Worm (Caenorhabditis elegans) whole organism, young adult: ENCODE results near the gene ptp-5.2.

Experiments
- B0261.1 ChIP-seq: sonication (generic microtip); optimal IDR thresholded peaks from 2 replicates; lab custom pipeline; 2016; ENCODE audit warnings: mild to moderate bottlenecking, missing genetic modification characterization, moderate library complexity, missing compliant biosample characterization
- B0336.3 ChIP-seq: fragments of 200-800 bp; sonication (Bioruptor generic); IDR thresholded peaks from 2 replicates; pipeline ENCODE4 v1.3.6; 2022; ENCODE audit warnings: missing genetic modification characterization, missing compliant biosample characterization
- D2030.7 ChIP-seq: fragments of 200-800 bp; sonication (Bioruptor generic); IDR thresholded peaks from 2 replicates; pipeline ENCODE4 v1.3.6; 2022; ENCODE audit warnings: missing genetic modification reagents, missing genetic modification characterization, missing compliant biosample characterization
- F33H1.4 ChIP-seq: fragments of 200-800 bp; sonication (Bioruptor generic); IDR thresholded peaks from 2 replicates; pipeline ENCODE4 v1.3.6; 2022; ENCODE audit warnings: missing genetic modification reagents, missing genetic modification characterization, missing compliant biosample characterization
- F37B4.10 ChIP-seq: fragments of 200-800 bp; sonication (Bioruptor generic); IDR thresholded peaks from 2 replicates; pipeline ENCODE4 v1.3.6; 2022; ENCODE audit warnings: missing genetic modification characterization, missing compliant biosample characterization
- T07F8.4 ChIP-seq: sonication (generic microtip); optimal IDR thresholded peaks from 2 replicates; lab custom pipeline; 2016; ENCODE audit warnings: mild to moderate bottlenecking, missing genetic modification characterization, moderate library complexity, missing compliant biosample characterization
- Y95B8A.8 ChIP-seq: fragments of 200-800 bp; sonication (Bioruptor generic); IDR thresholded peaks from 2 replicates; pipeline ENCODE4 v1.3.6; 2022; ENCODE audit warnings: missing genetic modification reagents, missing genetic modification characterization, missing compliant biosample characterization
- ZK185.1 ChIP-seq: sonication (generic microtip); optimal IDR thresholded peaks from 2 replicates; lab custom pipeline; 2016; ENCODE audit warnings: mild to moderate bottlenecking, missing genetic modification characterization, missing compliant biosample characterization; ENCODE audit not compliant: poor library complexity, severe bottlenecking
- cebp-1 ChIP-seq, 2 experiments: fragments of 200-800 bp in 1 of 2; sonication (Bioruptor generic) in 1 of 2; sonication (generic microtip) in 1 of 2; IDR thresholded peaks in 1 of 2; optimal IDR thresholded peaks in 1 of 2; 2 replicates each; pipeline versions ENCODE4 v1.3.6 to Lab custom; 2017 to 2022; ENCODE audit warnings: missing compliant biosample characterization in 2 of 2, missing genetic modification characterization in 2 of 2, mild to moderate bottlenecking in 1 of 2, missing genetic modification reagents in 1 of 2, moderate library complexity in 1 of 2
- dox-1 ChIP-seq: fragments of 200-800 bp; sonication (Bioruptor generic); IDR thresholded peaks from 2 replicates; pipeline ENCODE4 v1.3.6; 2022; ENCODE audit warnings: missing genetic modification reagents, missing genetic modification characterization, missing compliant biosample characterization
- dpff-1 ChIP-seq: sonication (generic microtip); optimal IDR thresholded peaks from 2 replicates; lab custom pipeline; 2017; ENCODE audit warnings: mild to moderate bottlenecking, missing genetic modification characterization, missing compliant biosample characterization
- efl-1 ChIP-seq: fragments of 150-350 bp; optimal IDR thresholded peaks from 2 replicates; lab custom pipeline; 2014; ENCODE audit warnings: missing biosample characterization, missing genetic modification reagents, missing genetic modification characterization
- egl-18 ChIP-seq: fragments of 200-800 bp; sonication (Bioruptor generic); IDR thresholded peaks from 2 replicates; pipeline ENCODE4 v1.3.6; 2022; ENCODE audit warnings: missing genetic modification reagents, missing genetic modification characterization, missing compliant biosample characterization
- hlh-12 ChIP-seq: sonication (generic microtip); optimal IDR thresholded peaks from 2 replicates; lab custom pipeline; 2016; ENCODE audit warnings: missing genetic modification characterization, missing compliant biosample characterization
- hmg-1.2 ChIP-seq: fragments of 200-800 bp; sonication (Bioruptor generic); IDR thresholded peaks from 2 replicates; pipeline ENCODE4 v1.3.6; 2022; ENCODE audit warnings: missing genetic modification reagents, missing genetic modification characterization, missing compliant biosample characterization
- lag-1 ChIP-seq: fragments of 200-800 bp; sonication (Bioruptor generic); IDR thresholded peaks from 2 replicates; pipeline ENCODE4 v1.3.6; 2022; ENCODE audit warnings: missing genetic modification reagents, missing genetic modification characterization, missing compliant biosample characterization
- let-607 ChIP-seq, 2 experiments: fragments of 200-800 bp in 1 of 2; sonication (Bioruptor generic) in 1 of 2; sonication (generic microtip) in 1 of 2; optimal IDR thresholded peaks; 2 replicates each; lab custom pipeline; 2016 to 2018; ENCODE audit warnings: mild to moderate bottlenecking in 2 of 2, missing compliant biosample characterization in 2 of 2, missing genetic modification characterization in 2 of 2, moderate library complexity in 2 of 2, missing genotype in 1 of 2
- lin-35 ChIP-seq, 3 experiments: fragments of 150-350 bp in 2 of 3; sonication (generic microtip) in 1 of 3; optimal IDR thresholded peaks; 2 replicates each; lab custom pipeline; 2014 to 2018; ENCODE audit warnings: missing biosample characterization in 3 of 3, missing genetic modification characterization in 3 of 3, missing genetic modification reagents in 3 of 3
- lin-40 ChIP-seq: sonication (generic microtip); optimal IDR thresholded peaks from 2 replicates; lab custom pipeline; 2016; ENCODE audit warnings: missing genetic modification characterization, mild to moderate bottlenecking, missing compliant biosample characterization, missing genotype, missing genetic modification reagents
- lsy-27 ChIP-seq: sonication (generic microtip); optimal IDR thresholded peaks from 2 replicates; lab custom pipeline; 2017; ENCODE audit warnings: missing genetic modification characterization, mild to moderate bottlenecking, missing compliant biosample characterization, antibody characterized with exemption, missing genotype, borderline replicate concordance; ENCODE audit not compliant: insufficient read depth
- madf-10 ChIP-seq: sonication (generic microtip); optimal IDR thresholded peaks from 2 replicates; lab custom pipeline; 2016; ENCODE audit warnings: mild to moderate bottlenecking, missing genetic modification characterization, missing compliant biosample characterization
- madf-6 ChIP-seq: fragments of 200-800 bp; sonication (Bioruptor generic); IDR thresholded peaks from 2 replicates; pipeline ENCODE4 v1.3.6; 2022; ENCODE audit warnings: missing genetic modification reagents, missing genetic modification characterization, missing compliant biosample characterization
- madf-8 ChIP-seq: fragments of 200-800 bp; sonication (Bioruptor generic); conservative IDR thresholded peaks from 2 replicates; pipeline ENCODE4 v1.3.6; 2022; ENCODE audit warnings: missing genetic modification reagents, missing genetic modification characterization, missing compliant biosample characterization
- mes-4 ChIP-seq: sonication (generic microtip); optimal IDR thresholded peaks from 2 replicates; lab custom pipeline; 2016; ENCODE audit warnings: missing genotype, missing genetic modification characterization, missing compliant biosample characterization
- nfya-1 ChIP-seq: sonication (generic microtip); optimal IDR thresholded peaks from 2 replicates; lab custom pipeline; 2017; ENCODE audit warnings: antibody characterized with exemption, missing compliant biosample characterization, missing genetic modification characterization, borderline replicate concordance; ENCODE audit not compliant: insufficient read depth
- nhr-120 ChIP-seq: fragments of 200-800 bp; sonication (Bioruptor generic); IDR thresholded peaks from 2 replicates; pipeline ENCODE4 v1.3.6; 2022; ENCODE audit warnings: missing genetic modification characterization, missing compliant biosample characterization
- nhr-27 ChIP-seq: fragments of 200-800 bp; sonication (Bioruptor generic); optimal IDR thresholded peaks from 2 replicates; lab custom pipeline; 2018; ENCODE audit warnings: mild to moderate bottlenecking, missing genetic modification characterization, moderate library complexity, missing compliant biosample characterization
- nhr-80 ChIP-seq: sonication (generic microtip); optimal IDR thresholded peaks from 2 replicates; lab custom pipeline; 2016; ENCODE audit warnings: missing genetic modification characterization, missing compliant biosample characterization
- nhr-90 ChIP-seq: sonication (generic microtip); optimal IDR thresholded peaks from 2 replicates; lab custom pipeline; 2016; ENCODE audit warnings: missing genotype, mild to moderate bottlenecking, missing genetic modification characterization, missing compliant biosample characterization
- snpc-1.3 ChIP-seq: sonication (generic microtip); optimal IDR thresholded peaks from 2 replicates; lab custom pipeline; 2017; ENCODE audit warnings: missing genetic modification characterization, mild to moderate bottlenecking, missing compliant biosample characterization, antibody characterized with exemption, moderate library complexity, missing genotype, missing genetic modification reagents; ENCODE audit not compliant: insufficient read depth
- snpc-3.4 ChIP-seq: sonication (generic microtip); optimal IDR thresholded peaks from 2 replicates; lab custom pipeline; 2017; ENCODE audit warnings: missing genetic modification characterization, mild to moderate bottlenecking, missing compliant biosample characterization, antibody characterized with exemption, moderate library complexity, missing genotype, missing genetic modification reagents
- snpc-4 ChIP-seq, 5 experiments: fragments of 150-350 bp in 1 of 5; sonication (generic microtip) in 4 of 5; optimal IDR thresholded peaks; 2 replicates each; lab custom pipeline; 2014 to 2018; ENCODE audit warnings: missing genetic modification characterization in 5 of 5, missing biosample characterization in 3 of 5, antibody characterized with exemption in 2 of 5, mild to moderate bottlenecking in 2 of 5, missing compliant biosample characterization in 2 of 5, missing genotype in 2 of 5, moderate library complexity in 2 of 5, missing genetic modification reagents in 1 of 5
- tbp1 ChIP-seq: fragments of 200-800 bp; sonication (Bioruptor generic); optimal IDR thresholded peaks from 2 replicates; lab custom pipeline; 2018; ENCODE audit warnings: mild to moderate bottlenecking, missing genetic modification characterization, missing compliant biosample characterization
- tbx-9 ChIP-seq: sonication (generic microtip); optimal IDR thresholded peaks from 2 replicates; lab custom pipeline; 2016; ENCODE audit warnings: borderline replicate concordance, missing genetic modification characterization, inconsistent platforms, missing compliant biosample characterization
- tlf-1 ChIP-seq: fragments of 200-800 bp; sonication (Bioruptor generic); optimal IDR thresholded peaks from 2 replicates; lab custom pipeline; 2018; ENCODE audit warnings: mild to moderate bottlenecking, missing genetic modification characterization, missing compliant biosample characterization
- zim-3 ChIP-seq: sonication (generic microtip); optimal IDR thresholded peaks from 2 replicates; lab custom pipeline; 2017; ENCODE audit warnings: mild to moderate bottlenecking, missing genetic modification characterization, moderate library complexity, missing compliant biosample characterization

The ptp-5.2 gene

DNA sequence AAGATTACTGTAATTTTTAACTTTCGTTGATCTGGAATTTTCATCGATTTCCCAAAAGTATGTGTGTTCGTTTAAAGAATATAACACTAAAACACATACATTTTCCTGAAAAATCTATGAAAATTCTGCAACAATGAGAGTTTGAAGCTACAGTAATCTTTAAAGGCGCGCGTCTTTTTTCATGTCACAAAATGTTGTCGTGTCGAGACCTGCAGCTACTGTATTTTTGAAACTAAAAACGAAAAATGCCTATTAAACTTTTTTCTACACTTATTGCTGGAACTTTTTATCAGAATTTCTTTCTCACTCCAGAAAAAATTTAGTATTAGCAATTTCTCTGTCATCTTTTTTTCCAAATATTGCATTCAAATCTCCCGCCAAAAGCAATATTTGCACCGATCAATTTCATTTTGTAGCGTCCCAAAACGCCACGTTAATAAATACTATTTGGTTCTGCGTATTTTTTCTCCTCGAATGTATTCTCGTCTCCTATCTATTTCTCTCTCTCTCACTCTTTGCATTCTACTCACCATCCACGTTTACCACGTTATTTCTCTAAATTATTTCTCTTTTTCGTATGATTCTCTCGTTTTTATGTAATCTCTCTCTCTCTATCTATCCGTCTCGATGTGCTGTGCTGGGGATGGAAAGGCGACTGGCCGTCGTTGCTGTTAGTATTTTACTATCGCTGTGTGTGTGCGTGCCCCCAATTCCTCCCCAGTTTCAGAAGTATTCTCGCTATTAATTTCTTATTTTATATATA, 25.8 kb upstream of the ptp-5.2 start, which contains the start of gene melo-1 (continued):
- TF ChIP-seq dpff-1 (tag; lab: Kevin White, UChicago) (no peak), T07F8.4 (tag; lab: Kevin White, UChicago) (no peak), lin-40 (tag; lab: Kevin White, UChicago) (peak; percentile 7), nfya-1 (tag; lab: Kevin White, UChicago) (no peak), B0261.1 (tag; lab: Kevin White, UChicago) (no peak), nhr-120 (GFP tag; lab: Robert Waterston, UW) (no peak), tbp1 (no peak), nhr-90 (tag; lab: Kevin White, UChicago) (no peak), nhr-80 (tag; lab: Kevin White, UChicago) (peak; percentile 29), snpc-3.4 (tag; lab: Kevin White, UChicago) (no peak), cebp-1 (GFP tag; IDR thresholded peaks at IDR 0.05; lab: Robert Waterston, UW) (no peak), cebp-1 (tag; optimal IDR thresholded peaks at IDR 0.05; lab: Kevin White, UChicago) (peak; percentile 64), lsy-27 (tag; lab: Kevin White, UChicago) (no peak), nhr-27 (tag; lab: Kevin White, UChicago) (no peak), lag-1 (GFP tag; lab: Robert Waterston, UW) (no peak), snpc-4 (GFP tag; optimal IDR thresholded peaks at IDR 0.05; lab: Kevin White, UChicago) (no peak), snpc-4 (tag; optimal IDR thresholded peaks at IDR 0.05; lab: Kevin White, UChicago) (peak; percentile 8 to 67 (median 40)), madf-6 (GFP tag; lab: Robert Waterston, UW) (no peak), tbx-9 (no peak), snpc-1.3 (tag; lab: Kevin White, UChicago) (no peak), Y95B8A.8 (no peak), zim-3 (tag; lab: Kevin White, UChicago) (no peak), madf-8 (no peak), dox-1 (peak; percentile 39; the same call in 1 of the 2 replicates)

DNA sequence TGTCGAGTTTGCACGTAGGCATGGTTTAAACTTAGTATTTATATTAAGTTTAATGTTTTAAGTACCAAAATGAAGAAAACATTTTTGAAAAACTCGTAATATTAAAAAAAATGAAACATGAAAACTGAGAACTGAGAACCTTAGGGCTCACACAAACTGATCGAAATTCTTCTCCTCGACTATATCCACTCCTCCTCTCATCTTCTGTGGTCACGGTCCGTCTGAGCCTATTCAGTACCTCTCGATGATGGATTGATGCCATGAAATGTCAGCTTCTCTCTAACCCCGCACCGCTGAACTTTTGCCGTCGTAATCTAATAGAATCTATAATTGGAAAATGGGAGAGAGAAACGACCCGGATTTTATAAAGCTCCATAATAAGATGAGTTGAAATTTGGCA, 23.7 kb upstream of the ptp-5.2 start, which contains the start of gene nlp-56:
nlp-56 (minus strand) TSS at position 257 of the 400 bp plus-strand sequence.
- TF ChIP-seq tlf-1 (GFP tag; lab: Kevin White, UChicago), result no peak
- TF ChIP-seq ZK185.1 (tag; lab: Kevin White, UChicago), result no peak
- TF ChIP-seq hlh-12 (tag; lab: Kevin White, UChicago), result no peak
- no peak for TF ChIP-seq F37B4.10 (GFP tag; lab: Robert Waterston, UW)
- TF ChIP-seq hmg-1.2 (GFP tag; lab: Robert Waterston, UW), result no peak
- TF ChIP-seq efl-1 (GFP tag; lab: Kevin White, UChicago), result no peak
- TF ChIP-seq D2030.7 (GFP tag; lab: Robert Waterston, UW), result no peak
- TF ChIP-seq madf-6 (GFP tag; lab: Robert Waterston, UW), result no peak
- no peak for TF ChIP-seq let-607 (tag; optimal IDR thresholded peaks at IDR 0.05; lab: Kevin White, UChicago)
- TF ChIP-seq T07F8.4 (tag; lab: Kevin White, UChicago), result no peak
- no peak for TF ChIP-seq egl-18
- TF ChIP-seq madf-10, result no peak
- TF ChIP-seq F33H1.4, result no peak
- no peak for TF ChIP-seq lin-35 (GFP tag; optimal IDR thresholded peaks at IDR 0.05; lab: Kevin White, UChicago)
- TF ChIP-seq cebp-1 (GFP tag; IDR thresholded peaks at IDR 0.05; lab: Robert Waterston, UW), result no peak
- no peak for TF ChIP-seq cebp-1 (tag; optimal IDR thresholded peaks at IDR 0.05; lab: Kevin White, UChicago)
- no peak for TF ChIP-seq B0336.3 (GFP tag; lab: Robert Waterston, UW)
- TF ChIP-seq mes-4, result no peak
- TF ChIP-seq, all 124 proteins: peak for 0
